Worm (Caenorhabditis elegans) whole organism, mixed stage, embryonic: Measurements from ENCODE around the gene F57F4.1.

Experiments
- M03D4.4 ChIP-seq: sonication (generic microtip); optimal IDR thresholded peaks from 2 replicates; lab custom pipeline; 2017; ENCODE audit warnings: mild to moderate bottlenecking, missing genetic modification characterization, missing compliant biosample characterization
- blmp-1 ChIP-seq: fragments of 150-350 bp; optimal IDR thresholded peaks from 2 replicates; lab custom pipeline; 2014; ENCODE audit warnings: missing biosample characterization, missing genetic modification characterization
- ceh-39 ChIP-seq: fragments of 150-350 bp; optimal IDR thresholded peaks from 2 replicates; lab custom pipeline; 2014; ENCODE audit warnings: missing biosample characterization, missing genetic modification characterization
- ceh-43 ChIP-seq: fragments of 200-800 bp; sonication (Bioruptor generic); optimal IDR thresholded peaks from 2 replicates; lab custom pipeline; 2018; ENCODE audit warnings: mild to moderate bottlenecking, missing genetic modification characterization, moderate library complexity, missing compliant biosample characterization
- ceh-83 ChIP-seq: fragments of 200-800 bp; sonication (Bioruptor generic); optimal IDR thresholded peaks from 2 replicates; lab custom pipeline; 2018; ENCODE audit warnings: mild to moderate bottlenecking, missing genetic modification characterization, missing compliant biosample characterization
- ces-1 ChIP-seq: fragments of 150-350 bp; optimal IDR thresholded peaks from 2 replicates; lab custom pipeline; 2014; ENCODE audit warnings: missing biosample characterization, missing genetic modification reagents, missing genetic modification characterization
- cnd-1 ChIP-seq: fragments of 200-800 bp; sonication (Bioruptor generic); optimal IDR thresholded peaks from 2 replicates; lab custom pipeline; 2018; ENCODE audit warnings: mild to moderate bottlenecking, missing genetic modification characterization, missing compliant biosample characterization
- drap-1 ChIP-seq: fragments of 200-800 bp; sonication (Bioruptor generic); optimal IDR thresholded peaks from 3 replicates; lab custom pipeline; 2018; ENCODE audit warnings: mild to moderate bottlenecking, missing genetic modification characterization, missing compliant biosample characterization
- elt-3 ChIP-seq: fragments of 150-350 bp; optimal IDR thresholded peaks from 2 replicates; lab custom pipeline; 2014; ENCODE audit warnings: missing biosample characterization, missing genetic modification characterization
- flh-1 ChIP-seq: fragments of 200-800 bp; sonication (Bioruptor generic); optimal IDR thresholded peaks from 2 replicates; lab custom pipeline; 2018; ENCODE audit warnings: mild to moderate bottlenecking, missing genetic modification characterization, moderate library complexity, missing compliant biosample characterization
- ham-2 ChIP-seq: fragments of 200-800 bp; sonication (Bioruptor generic); optimal IDR thresholded peaks from 2 replicates; lab custom pipeline; 2018; ENCODE audit warnings: mild to moderate bottlenecking, missing genetic modification characterization, missing compliant biosample characterization
- hlh-1 ChIP-seq: fragments of 150-350 bp; optimal IDR thresholded peaks from 2 replicates; lab custom pipeline; 2014; ENCODE audit warnings: missing biosample characterization, missing genetic modification reagents, missing genetic modification characterization
- lin-13 ChIP-seq: fragments of 150-350 bp; optimal IDR thresholded peaks from 2 replicates; lab custom pipeline; 2014; ENCODE audit warnings: missing biosample characterization, missing genetic modification characterization
- lin-32 ChIP-seq: fragments of 200-800 bp; sonication (Bioruptor generic); optimal IDR thresholded peaks from 2 replicates; lab custom pipeline; 2018; ENCODE audit warnings: mild to moderate bottlenecking, missing genetic modification characterization, missing compliant biosample characterization
- lsy-2 ChIP-seq: fragments of 150-350 bp; optimal IDR thresholded peaks from 2 replicates; lab custom pipeline; 2014; ENCODE audit warnings: missing biosample characterization, missing genetic modification characterization
- mab-5 ChIP-seq: fragments of 150-350 bp; optimal IDR thresholded peaks from 2 replicates; lab custom pipeline; 2014; ENCODE audit warnings: missing biosample characterization, missing genetic modification characterization
- mep-1 ChIP-seq: fragments of 150-350 bp; optimal IDR thresholded peaks from 2 replicates; lab custom pipeline; 2017; ENCODE audit warnings: missing biosample characterization, missing genetic modification reagents, missing genetic modification characterization, inconsistent platforms
- mls-2 ChIP-seq: sonication (generic microtip); optimal IDR thresholded peaks from 2 replicates; lab custom pipeline; 2016; ENCODE audit warnings: mild to moderate bottlenecking, missing genetic modification characterization, moderate library complexity, missing compliant biosample characterization
- nhr-12 ChIP-seq: fragments of 150-350 bp; optimal IDR thresholded peaks from 2 replicates; lab custom pipeline; 2014; ENCODE audit warnings: missing biosample characterization, missing genetic modification characterization
- nhr-2 ChIP-seq: fragments of 150-350 bp; optimal IDR thresholded peaks from 2 replicates; lab custom pipeline; 2014; ENCODE audit warnings: missing biosample characterization, missing genetic modification characterization
- nhr-237 ChIP-seq: fragments of 150-350 bp; optimal IDR thresholded peaks from 2 replicates; lab custom pipeline; 2014; ENCODE audit warnings: missing biosample characterization, missing genetic modification characterization
- nhr-28 ChIP-seq: fragments of 150-350 bp; optimal IDR thresholded peaks from 2 replicates; lab custom pipeline; 2014; ENCODE audit warnings: missing biosample characterization, missing genetic modification characterization
- nhr-76 ChIP-seq: sonication (generic microtip); optimal IDR thresholded peaks from 2 replicates; lab custom pipeline; 2017; ENCODE audit warnings: missing biosample characterization, missing genetic modification characterization
- pha-4 ChIP-seq: fragments of 150-350 bp; optimal IDR thresholded peaks from 2 replicates; lab custom pipeline; 2018; ENCODE audit warnings: missing biosample characterization, missing genetic modification reagents, missing genetic modification characterization
- sem-2 ChIP-seq: fragments of 200-800 bp; sonication (Bioruptor generic); optimal IDR thresholded peaks from 2 replicates; lab custom pipeline; 2018; ENCODE audit warnings: mild to moderate bottlenecking, missing genetic modification characterization, missing compliant biosample characterization
- sptf-1 ChIP-seq: sonication (generic microtip); optimal IDR thresholded peaks from 2 replicates; lab custom pipeline; 2017; ENCODE audit warnings: mild to moderate bottlenecking, missing genetic modification characterization, moderate library complexity, missing compliant biosample characterization
- tbx-8 ChIP-seq: fragments of 200-800 bp; sonication (Bioruptor generic); optimal IDR thresholded peaks from 2 replicates; lab custom pipeline; 2018; ENCODE audit warnings: mild to moderate bottlenecking, missing genetic modification characterization, moderate library complexity, missing compliant biosample characterization
- unc-120 ChIP-seq: sonication (generic microtip); optimal IDR thresholded peaks from 2 replicates; lab custom pipeline; 2017; ENCODE audit warnings: missing genetic modification characterization, missing compliant biosample characterization; ENCODE audit not compliant: poor library complexity, severe bottlenecking
- unc-39 ChIP-seq: fragments of 150-350 bp; optimal IDR thresholded peaks from 2 replicates; lab custom pipeline; 2014; ENCODE audit warnings: missing biosample characterization, missing genetic modification characterization
- unc-62 ChIP-seq: fragments of 150-350 bp; optimal IDR thresholded peaks from 2 replicates; lab custom pipeline; 2014; ENCODE audit warnings: missing biosample characterization, missing genetic modification reagents, missing genetic modification characterization
- zip-8 ChIP-seq: fragments of 150-350 bp; optimal IDR thresholded peaks from 2 replicates; lab custom pipeline; 2014; ENCODE audit warnings: missing biosample characterization, missing genetic modification characterization

The F57F4.1 gene

DNA sequence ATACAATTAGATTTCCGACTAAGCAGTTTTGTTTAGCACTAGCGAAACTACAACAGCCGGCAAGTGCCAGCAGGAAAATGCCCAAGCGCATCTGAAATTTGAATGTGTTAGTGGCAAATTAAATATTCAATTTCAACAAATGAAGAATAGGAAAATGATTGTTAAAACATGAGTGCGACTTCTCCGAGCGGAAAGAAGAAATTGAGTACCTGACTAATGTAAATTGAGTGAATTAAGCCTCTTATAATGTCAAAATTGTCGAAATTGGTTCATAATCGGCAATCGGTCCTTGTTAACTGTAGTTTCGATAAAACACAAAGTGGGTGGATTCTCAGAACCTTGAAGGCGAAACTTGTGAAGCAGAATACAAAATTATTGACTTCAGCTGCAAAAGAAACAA, 9.6 kb downstream of the F57F4.1 start, which contains the start of gene gfi-1:
gfi-1 (minus strand) TSS at position 101 of the 400 bp plus-strand sequence.
- no peak for TF ChIP-seq unc-39 (tag; lab: Kevin White, UChicago)
- no peak for TF ChIP-seq M03D4.4 (tag; lab: Kevin White, UChicago)
- TF ChIP-seq nhr-28 (tag; lab: Kevin White, UChicago): no peak
- TF ChIP-seq sem-2 (GFP tag; lab: Kevin White, UChicago): no peak
- no peak for TF ChIP-seq lsy-2
- TF ChIP-seq nhr-237 (tag; lab: Kevin White, UChicago): no peak
- no peak for TF ChIP-seq mab-5 (tag; lab: Kevin White, UChicago)
- no peak for TF ChIP-seq pha-4 (tag; lab: Kevin White, UChicago)
- TF ChIP-seq nhr-76 (tag; lab: Kevin White, UChicago): no peak
- no peak for TF ChIP-seq unc-62 (GFP tag; lab: Kevin White, UChicago)
- no peak for TF ChIP-seq lin-32 (GFP tag; lab: Kevin White, UChicago)
- no peak for TF ChIP-seq drap-1 (GFP tag; lab: Kevin White, UChicago)
- no peak for TF ChIP-seq cnd-1 (tag; lab: Kevin White, UChicago)

DNA sequence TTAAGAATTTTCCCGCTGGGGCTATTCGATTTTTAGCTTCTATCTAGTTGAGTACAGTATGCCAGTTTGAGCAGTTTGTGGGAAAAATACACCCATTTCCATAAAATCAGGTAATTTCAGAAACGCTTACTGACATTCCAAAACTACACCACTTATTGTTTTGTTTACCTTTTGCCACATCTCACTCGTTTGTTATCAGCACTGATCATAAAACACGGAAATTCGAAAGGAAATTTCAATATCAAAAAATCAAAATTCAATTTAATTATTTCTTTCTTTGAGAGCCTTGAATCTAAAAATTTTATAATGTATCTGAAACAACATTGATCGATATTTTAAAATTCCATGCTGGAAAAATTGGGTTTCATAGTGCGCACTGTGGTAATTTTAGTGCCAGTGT, 10.3 kb downstream of the F57F4.1 start:
- TF ChIP-seq ceh-39 (tag; lab: Kevin White, UChicago): no peak
- TF ChIP-seq nhr-12 (tag; lab: Kevin White, UChicago): no peak
- no peak for TF ChIP-seq zip-8 (tag; lab: Kevin White, UChicago)
- TF ChIP-seq mep-1 (tag; lab: Kevin White, UChicago): no peak
- no peak for TF ChIP-seq blmp-1 (tag; lab: Kevin White, UChicago)
- no peak for TF ChIP-seq unc-120 (tag; lab: Kevin White, UChicago)
- TF ChIP-seq nhr-76 (tag; lab: Kevin White, UChicago): no peak
- TF ChIP-seq lin-13 (tag; lab: Kevin White, UChicago): no peak
- no peak for TF ChIP-seq ceh-43 (GFP tag; lab: Kevin White, UChicago)
- TF ChIP-seq unc-62 (GFP tag; lab: Kevin White, UChicago): no peak
- no peak for TF ChIP-seq nhr-2

DNA sequence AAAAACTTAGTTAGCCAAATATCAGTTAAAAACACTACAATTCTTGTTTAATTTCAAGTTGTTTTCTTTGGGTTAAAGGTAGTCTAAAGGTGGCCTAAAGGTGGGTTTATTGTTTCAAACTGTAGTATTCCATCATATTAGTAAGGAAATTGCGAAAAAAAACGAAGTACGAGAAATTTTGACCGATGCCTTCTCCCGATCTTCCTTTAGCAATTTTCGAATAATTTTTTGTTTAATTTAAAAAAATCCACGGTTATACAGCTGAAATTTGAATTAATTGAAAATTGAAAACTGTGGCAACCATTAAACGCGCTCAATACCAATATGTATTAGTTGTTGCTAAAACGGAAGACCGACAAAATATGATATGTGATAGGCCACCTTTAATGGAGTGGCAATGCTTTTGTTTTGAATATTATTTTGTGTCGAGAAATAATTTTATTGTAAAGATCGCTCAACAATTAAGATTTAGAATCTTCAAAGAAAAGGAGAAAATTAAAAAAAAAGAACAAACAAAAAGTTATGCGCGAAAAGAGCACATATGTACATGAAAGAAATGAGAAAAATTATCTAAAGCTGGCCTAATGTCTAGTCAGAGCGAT, 10.8 kb downstream of the F57F4.1 start:
- no peak for TF ChIP-seq drap-1 (GFP tag; lab: Kevin White, UChicago)
- no peak for TF ChIP-seq lin-13 (tag; lab: Kevin White, UChicago)
- no peak for TF ChIP-seq sptf-1 (tag; lab: Kevin White, UChicago)
- no peak for TF ChIP-seq pha-4 (tag; lab: Kevin White, UChicago)
- TF ChIP-seq ceh-43 (GFP tag; lab: Kevin White, UChicago): no peak
- TF ChIP-seq ceh-83 (GFP tag; lab: Kevin White, UChicago): no peak
- TF ChIP-seq lin-32 (GFP tag; lab: Kevin White, UChicago): no peak
- no peak for TF ChIP-seq hlh-1
- no peak for TF ChIP-seq elt-3 (tag; lab: Kevin White, UChicago)
- TF ChIP-seq tbx-8: no peak
- TF ChIP-seq mab-5 (tag; lab: Kevin White, UChicago): no peak
- no peak for TF ChIP-seq zip-8 (tag; lab: Kevin White, UChicago)
- no peak for TF ChIP-seq ham-2 (GFP tag; lab: Kevin White, UChicago)
- TF ChIP-seq mls-2 (tag; lab: Kevin White, UChicago): no peak
- TF ChIP-seq nhr-2: no peak
- no peak for TF ChIP-seq blmp-1 (tag; lab: Kevin White, UChicago)
- TF ChIP-seq, all 35 proteins: peak for 0

DNA sequence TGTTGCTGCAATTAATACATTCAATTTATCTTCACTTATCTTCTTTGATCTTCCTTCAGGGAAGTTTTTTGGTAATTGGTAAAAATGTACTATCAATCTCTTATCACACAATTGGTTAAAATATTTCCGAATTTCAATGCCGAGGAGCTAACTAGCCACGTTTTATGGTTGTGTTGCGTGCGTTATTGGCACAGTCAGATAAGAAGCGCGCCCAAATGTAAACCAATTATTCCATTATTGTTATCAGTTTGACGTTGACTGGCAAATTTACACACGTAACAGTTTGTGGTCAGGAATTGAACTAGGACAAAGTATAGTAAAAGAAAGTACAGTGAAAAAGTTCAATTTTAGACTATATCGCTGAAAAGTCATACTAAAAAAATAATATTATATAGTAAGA, 17.3 kb downstream of the F57F4.1 start:
- TF ChIP-seq M03D4.4 (tag; lab: Kevin White, UChicago): no peak
- TF ChIP-seq nhr-2: no peak
- TF ChIP-seq unc-120 (tag; lab: Kevin White, UChicago): no peak
- TF ChIP-seq tbx-8: no peak
- no peak for TF ChIP-seq nhr-76 (tag; lab: Kevin White, UChicago)
- no peak for TF ChIP-seq nhr-12 (tag; lab: Kevin White, UChicago)
- TF ChIP-seq elt-3 (tag; lab: Kevin White, UChicago): no peak
- no peak for TF ChIP-seq lin-32 (GFP tag; lab: Kevin White, UChicago)
- no peak for TF ChIP-seq flh-1
- no peak for TF ChIP-seq lsy-2
- TF ChIP-seq, all 35 proteins: peak for 0

DNA sequence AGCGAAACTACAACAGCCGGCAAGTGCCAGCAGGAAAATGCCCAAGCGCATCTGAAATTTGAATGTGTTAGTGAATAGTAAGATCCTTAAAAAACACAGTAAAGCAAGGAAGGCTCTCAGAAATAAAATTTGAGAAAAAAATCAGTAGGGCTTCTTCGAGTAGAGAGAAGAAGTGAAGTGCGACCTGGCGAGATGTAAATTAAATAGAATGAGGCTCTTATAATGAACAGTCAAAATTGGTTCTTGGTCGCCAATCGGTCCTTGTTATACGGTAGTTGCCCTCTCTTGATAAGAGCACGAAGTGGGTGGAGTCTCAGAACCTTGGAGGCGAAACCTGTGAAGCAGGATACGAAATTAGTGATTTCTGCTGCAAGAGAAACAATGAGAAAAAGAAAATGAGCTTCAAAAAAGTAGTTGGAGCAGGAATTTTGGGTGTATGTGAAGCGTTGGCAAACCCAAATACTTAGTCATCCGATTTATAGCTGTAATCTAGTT, 18.5 kb downstream of the F57F4.1 start, which contains the start of gene bcf-1:
bcf-1 (minus strand) TSS at position 51 of the 495 bp plus-strand sequence.
- TF ChIP-seq unc-39 (tag; lab: Kevin White, UChicago) (no peak), nhr-76 (tag; lab: Kevin White, UChicago) (no peak), elt-3 (tag; lab: Kevin White, UChicago) (no peak), ces-1 (GFP tag; lab: Kevin White, UChicago) (no peak)
- TF ChIP-seq, all 35 proteins: peak for 0
